Fruit fly (Drosophila melanogaster) Kc167 (cell line): ENCODE results near the gene CG5641.

Source experiments
- Myc ChIP-seq: fragments of >200 bp; optimal IDR thresholded peaks from 2 replicates; lab custom pipeline; 2017; ENCODE audit warnings: missing external identifiers
- Sin3A ChIP-seq: fragments of >200 bp; optimal IDR thresholded peaks from 2 replicates; lab custom pipeline; 2018; ENCODE audit warnings: missing external identifiers
- h ChIP-seq: fragments of >200 bp; optimal IDR thresholded peaks from 3 replicates; lab custom pipeline; 2018; ENCODE audit warnings: missing external identifiers
- insv ChIP-seq: fragments of >200 bp; optimal IDR thresholded peaks from 3 replicates; lab custom pipeline; 2018; ENCODE audit warnings: missing external identifiers
- psq ChIP-seq: fragments of >200 bp; optimal IDR thresholded peaks from 2 replicates; lab custom pipeline; 2017; ENCODE audit warnings: missing external identifiers
- ttk ChIP-seq: sonication (Bioruptor generic); optimal IDR thresholded peaks from 2 replicates; lab custom pipeline; 2017; ENCODE audit warnings: missing external identifiers

- no peak for TF ChIP-seq insv
- TF ChIP-seq Sin3A (lab: Kevin White, UChicago): no peak
- no peak for TF ChIP-seq Myc (lab: Kevin White, UChicago)
- no peak for TF ChIP-seq psq (lab: Kevin White, UChicago)
- no peak for TF ChIP-seq h
- no peak for TF ChIP-seq ttk
These were observed 17.6 kb downstream of the CG5641 start for dm6 chr3R:12411449-12411848.
